Worm (Caenorhabditis elegans): ENCODE results near the gene arl-5.

DNA sequence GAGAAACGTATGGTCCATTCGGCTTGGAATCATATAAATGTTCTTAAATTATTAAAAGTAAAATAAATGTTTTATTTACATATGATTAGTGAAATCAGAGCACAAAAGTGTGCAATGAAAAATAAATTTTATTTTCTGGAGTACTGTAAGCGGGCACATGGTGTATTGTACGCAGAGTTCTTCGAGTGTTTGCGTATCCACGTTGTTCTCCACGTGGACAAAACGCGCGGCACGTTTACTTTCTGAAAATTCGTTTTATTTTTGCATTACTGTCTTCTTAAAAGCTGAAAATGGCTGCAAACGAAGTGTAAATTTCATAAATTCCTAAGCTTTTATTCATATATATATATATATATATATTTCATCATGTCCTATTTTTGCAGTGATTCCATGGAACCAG lies 9.5 kb downstream of the arl-5 start:
- TF ChIP-seq zag-1 (tag; optimal IDR thresholded peaks at IDR 0.05) (no peak), nhr-237 (tag; optimal IDR thresholded peaks at IDR 0.05) (no peak), ceh-90 (tag; optimal IDR thresholded peaks at IDR 0.05) (no peak), ceh-82 (tag; optimal IDR thresholded peaks at IDR 0.05) (no peak), fkh-10 (GFP tag; optimal IDR thresholded peaks at IDR 0.05) (no peak), skn-1 (tag; optimal IDR thresholded peaks at IDR 0.05) (no peak), elt-3 (tag; optimal IDR thresholded peaks at IDR 0.05) (no peak), pag-3 (tag; optimal IDR thresholded peaks at IDR 0.05; ENCODE audit: borderline replicate concordance, insufficient read depth) (no peak), lin-15B (tag; optimal IDR thresholded peaks at IDR 0.05) (no peak), swsn-7 (tag; optimal IDR thresholded peaks at IDR 0.05) (no peak), ces-1 (GFP tag; optimal IDR thresholded peaks at IDR 0.05) (no peak), aly-2 (tag; optimal IDR thresholded peaks at IDR 0.05) (no peak)
